Fruit fly (Drosophila melanogaster): ENCODE measurements around the gene CG34174.

Gene CG34174

DNA sequence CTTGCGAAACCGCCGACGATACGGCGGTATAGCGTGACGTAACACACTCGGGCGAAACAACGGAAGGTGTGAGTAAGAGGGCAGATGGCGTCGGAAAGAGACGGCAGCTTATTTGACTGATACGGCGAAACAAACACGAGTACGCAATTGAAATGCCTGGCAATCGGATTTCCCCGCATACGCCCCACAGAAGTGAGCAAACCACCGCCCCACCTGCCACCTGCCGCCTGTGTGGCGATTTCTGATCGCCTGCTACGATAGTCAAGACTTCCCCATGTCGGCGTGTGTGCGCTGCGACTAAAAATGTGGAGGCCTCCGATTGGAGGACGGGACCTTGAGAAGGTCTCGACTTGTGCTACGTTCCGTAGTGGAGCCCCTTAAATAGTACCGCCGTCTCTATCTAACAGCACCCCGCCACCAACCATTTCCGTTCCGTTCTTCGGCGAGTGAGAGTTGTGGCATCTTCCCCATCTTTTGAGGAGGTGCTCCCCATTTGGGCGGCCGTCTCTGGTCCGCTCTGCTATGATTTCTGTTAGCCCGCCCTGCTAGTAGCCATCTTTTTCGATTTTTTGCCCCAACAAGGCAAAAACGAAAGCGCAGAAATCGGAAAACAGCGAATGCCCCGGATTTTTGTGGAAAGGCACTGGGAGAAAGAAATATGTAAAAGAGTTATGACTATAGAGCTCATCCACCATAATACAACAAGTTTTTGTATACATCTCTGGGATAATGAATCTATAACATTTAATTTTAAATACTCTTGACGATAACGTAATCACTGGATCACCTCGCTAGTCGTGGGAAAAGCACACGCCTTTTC, 15.2 kb upstream of the CG34174 start (continued):
- TF ChIP-seq ttk (GFP tag; IDR thresholded peaks at IDR 0.05) (no peak), CG17829 (tag; optimal IDR thresholded peaks at IDR 0.05) (peak; percentile 84), CG9215 (GFP tag; IDR thresholded peaks at IDR 0.05) (no peak), CG6683 (GFP tag; optimal IDR thresholded peaks at IDR 0.05) (peak; percentile 70), danr (GFP tag; IDR thresholded peaks at IDR 0.05) (no peak), sim (GFP tag; IDR thresholded peaks at IDR 0.05) (no peak), chn (GFP tag; optimal IDR thresholded peaks at IDR 0.05) (peak; percentile 82), CG9932 (GFP tag; IDR thresholded peaks at IDR 0.05) (no peak), Hmx (GFP tag; optimal IDR thresholded peaks at IDR 0.05) (peak; percentile 55), CG10209 (GFP tag; optimal IDR thresholded peaks at IDR 0.05) (peak; percentile 88), CG7786 (GFP tag; optimal IDR thresholded peaks at IDR 0.05) (peak; percentile 85), CG1832 (GFP tag; optimal IDR thresholded peaks at IDR 0.05) (peak; percentile 83), seq (GFP tag; IDR thresholded peaks at IDR 0.05) (no peak), lbe (GFP tag; optimal IDR thresholded peaks at IDR 0.05) (peak; percentile 97), slou (GFP tag; optimal IDR thresholded peaks at IDR 0.05) (no peak), CG1603 (tag; optimal IDR thresholded peaks at IDR 0.05) (peak; percentile 95), CG15073 (GFP tag; optimal IDR thresholded peaks at IDR 0.05) (peak; percentile 32), CG12659 (GFP tag; optimal IDR thresholded peaks at IDR 0.05) (peak; percentile 82), pita (GFP tag; optimal IDR thresholded peaks at IDR 0.05) (no peak), NK7.1 (GFP tag; optimal IDR thresholded peaks at IDR 0.05) (peak; percentile 75), Dek (tag; optimal IDR thresholded peaks at IDR 0.05) (peak; percentile 71), tgo (GFP tag; IDR thresholded peaks at IDR 0.05) (no peak), Myb (GFP tag; optimal IDR thresholded peaks at IDR 0.05) (peak; percentile 60), vvl (GFP tag; IDR thresholded peaks at IDR 0.05) (no peak), nmo (GFP tag; optimal IDR thresholded peaks at IDR 0.05) (peak; percentile 92), CG15269 (tag; optimal IDR thresholded peaks at IDR 0.05) (peak; percentile 82), Fer2 (tag; optimal IDR thresholded peaks at IDR 0.05) (peak; percentile 11), CG8089 (GFP tag; optimal IDR thresholded peaks at IDR 0.05) (peak; percentile 87), Ets65A (GFP tag) (peak; percentile 99), pum (GFP tag; optimal IDR thresholded peaks at IDR 0.05) (peak; percentile 87), BtbVII (GFP tag; optimal IDR thresholded peaks at IDR 0.05) (peak; percentile 72), Med (GFP tag) (peak; percentile 98), CG14050 (GFP tag; IDR thresholded peaks at IDR 0.05) (no peak), Eip74EF (GFP tag; optimal IDR thresholded peaks at IDR 0.05) (peak in 1 of 2 experiments; percentile 73), CG6175 (GFP tag; IDR thresholded peaks at IDR 0.05) (no peak), dm (GFP tag; optimal IDR thresholded peaks at IDR 0.05) (peak; percentile 74), chm (GFP tag; IDR thresholded peaks at IDR 0.05) (no peak), CG11560 (tag; IDR thresholded peaks at IDR 0.05) (no peak), Neu2 (GFP tag; optimal IDR thresholded peaks at IDR 0.05; ENCODE audit: borderline replicate concordance) (peak; percentile 31), ara (GFP tag; IDR thresholded peaks at IDR 0.05) (no peak), CG13287 (GFP tag; IDR thresholded peaks at IDR 0.05; ENCODE audit: partially characterized antibody) (no peak), CG34376 (GFP tag; optimal IDR thresholded peaks at IDR 0.05) (peak; percentile 71), E2f2 (GFP tag; IDR thresholded peaks at IDR 0.05) (no peak), tio (GFP tag; optimal IDR thresholded peaks at IDR 0.05) (peak; percentile 60), Lhr (GFP tag; optimal IDR thresholded peaks at IDR 0.05) (peak; percentile 62), Poxn (GFP tag; IDR thresholded peaks at IDR 0.05) (no peak), CG7745 (tag; optimal IDR thresholded peaks at IDR 0.05) (no peak), Sox100B (GFP tag; optimal IDR thresholded peaks at IDR 0.05) (peak; percentile 86), Usf (GFP tag; optimal IDR thresholded peaks at IDR 0.05) (peak; percentile 74), CG11695 (GFP tag; IDR thresholded peaks at IDR 0.05) (no peak)

Data from whole organism, embryonic.